Worm (Caenorhabditis elegans): ENCODE results near the gene rps-12.

The rps-12 gene

DNA sequence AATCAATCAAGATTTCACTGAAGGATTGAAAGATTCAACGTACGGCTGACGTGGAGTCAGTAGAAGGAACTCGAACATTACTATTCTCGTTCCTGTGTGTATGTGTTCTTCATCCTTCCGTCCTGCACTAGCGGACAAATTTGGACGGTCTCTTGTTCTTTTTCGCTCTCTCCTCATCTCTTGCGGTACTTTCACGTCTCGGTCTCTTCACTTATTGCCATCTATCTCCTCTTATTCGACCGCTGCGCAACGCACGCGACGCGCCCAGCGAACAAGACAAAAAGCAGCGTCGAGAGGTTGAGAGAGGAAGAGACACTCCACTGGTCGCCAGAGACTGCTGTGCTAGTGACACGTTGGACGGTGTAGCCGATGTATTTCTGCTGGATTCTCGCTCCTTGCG lies 36.4 kb downstream of the rps-12 start:
- TF ChIP-seq ztf-23 (GFP tag; IDR thresholded peaks at IDR 0.05) (peak; percentile 55; the same call in 1 of the 2 replicates), ref-1 (GFP tag; conservative IDR thresholded peaks at IDR 0.05) (no peak), cog-1 (tag; optimal IDR thresholded peaks at IDR 0.05) (peak; percentile 77), ztf-29 (GFP tag; IDR thresholded peaks at IDR 0.05) (peak; percentile 32; the same call in 1 of the 2 replicates), klf-2 (GFP tag; conservative IDR thresholded peaks at IDR 0.05) (no peak), med-1 (GFP tag; optimal IDR thresholded peaks at IDR 0.05; ENCODE audit: insufficient read depth) (no peak), flt-1 (GFP tag; IDR thresholded peaks at IDR 0.05) (0 out of 2 replicates have a peak, but pooled peaks have one; percentile 34)

DNA sequence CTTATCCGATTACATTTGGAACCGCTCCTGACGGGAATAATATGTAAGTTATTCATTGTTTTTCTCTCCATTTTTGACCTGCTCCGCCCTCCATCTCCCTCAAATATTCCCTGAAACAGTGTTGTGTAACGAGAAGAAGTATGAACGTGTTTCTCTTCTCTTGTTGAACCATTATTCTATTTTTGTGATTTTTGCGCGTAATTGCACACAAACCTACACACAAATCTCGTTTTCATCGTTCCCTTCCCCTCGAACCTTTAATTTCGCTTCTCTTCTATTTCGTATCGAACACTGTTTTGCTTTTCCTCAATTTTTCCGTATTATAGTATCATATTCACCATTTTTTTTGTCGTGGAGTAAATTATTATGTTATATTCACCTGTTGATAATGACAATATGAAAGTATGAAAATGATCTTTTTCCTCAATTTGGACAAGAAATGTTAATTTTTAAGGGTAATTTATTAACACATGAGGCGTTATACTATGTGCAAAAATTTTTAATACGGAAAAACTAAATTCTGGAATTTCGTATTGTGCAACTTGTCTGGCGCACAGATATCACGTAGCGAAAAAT lies 38.2 kb downstream of the rps-12 start:
- TF ChIP-seq ztf-23 (GFP tag; IDR thresholded peaks at IDR 0.05) (no peak), T22C8.4 (GFP tag; IDR thresholded peaks at IDR 0.05) (no peak), ztf-29 (GFP tag; IDR thresholded peaks at IDR 0.05) (no peak), cog-1 (tag; optimal IDR thresholded peaks at IDR 0.05) (no peak), ref-1 (GFP tag; conservative IDR thresholded peaks at IDR 0.05) (no peak), med-1 (GFP tag; optimal IDR thresholded peaks at IDR 0.05; ENCODE audit: insufficient read depth) (no peak), flt-1 (GFP tag; IDR thresholded peaks at IDR 0.05) (no peak), klf-2 (GFP tag; conservative IDR thresholded peaks at IDR 0.05) (no peak), tab-1 (GFP tag; IDR thresholded peaks at IDR 0.05) (no peak)

DNA sequence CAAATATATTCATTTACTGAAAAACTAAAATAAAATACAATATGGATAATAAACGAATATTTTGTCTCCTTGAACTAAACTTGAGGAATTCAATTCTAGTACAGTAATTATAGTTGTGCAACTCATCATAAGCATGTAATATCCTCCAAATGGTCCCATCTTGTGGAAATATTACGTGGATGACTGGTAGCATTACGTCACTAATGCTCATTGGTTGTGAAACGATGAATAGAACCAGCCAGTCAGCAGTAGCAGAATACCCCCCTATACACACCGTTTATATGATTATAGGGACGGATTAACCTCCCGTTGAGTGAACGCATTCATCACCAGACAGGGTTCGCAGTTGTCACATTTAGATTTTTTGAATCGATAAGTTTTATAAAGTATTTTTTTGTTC lies 39.3 kb downstream of the rps-12 start:
- TF ChIP-seq cog-1 (tag; optimal IDR thresholded peaks at IDR 0.05) (no peak), ztf-23 (GFP tag; IDR thresholded peaks at IDR 0.05) (no peak), T22C8.4 (GFP tag; IDR thresholded peaks at IDR 0.05) (no peak), tab-1 (GFP tag; IDR thresholded peaks at IDR 0.05) (no peak), klf-2 (GFP tag; conservative IDR thresholded peaks at IDR 0.05) (no peak), ztf-29 (GFP tag; IDR thresholded peaks at IDR 0.05) (no peak), ref-1 (GFP tag; conservative IDR thresholded peaks at IDR 0.05) (no peak), med-1 (GFP tag; optimal IDR thresholded peaks at IDR 0.05; ENCODE audit: insufficient read depth) (no peak)

DNA sequence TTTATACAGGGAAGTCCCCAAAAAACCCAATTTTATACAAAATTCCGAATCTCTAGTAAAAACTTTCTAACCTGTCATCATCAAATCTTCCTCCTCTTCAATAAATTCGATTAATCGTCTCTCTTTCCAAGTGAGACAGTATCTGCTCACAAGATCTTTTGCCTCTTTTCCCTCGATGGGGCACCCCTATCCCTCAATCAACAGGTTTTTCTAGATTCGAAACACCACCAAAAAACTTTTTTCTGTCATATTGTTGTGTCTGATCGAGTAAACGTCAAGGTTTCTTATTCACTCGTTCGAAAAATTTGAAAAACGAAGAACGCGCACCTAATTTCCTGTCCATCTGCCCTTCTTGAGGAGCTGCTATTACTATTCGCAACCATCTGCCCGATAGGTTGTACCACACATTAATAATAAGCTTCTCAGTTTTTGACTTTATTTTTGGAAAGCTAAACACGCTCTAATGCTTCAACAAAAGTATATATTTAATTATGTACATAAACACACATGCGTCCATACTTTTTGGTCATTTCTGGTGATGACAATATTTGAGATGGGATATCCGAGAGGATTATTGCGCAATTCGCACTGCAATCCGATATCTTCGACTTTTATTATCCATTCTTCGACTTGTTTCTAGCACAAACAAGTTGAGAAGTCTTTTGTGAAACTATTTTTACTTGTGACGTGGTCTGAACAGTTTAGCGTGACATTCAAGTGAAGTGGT lies 40.2 kb downstream of the rps-12 start:
- TF ChIP-seq ztf-29 (GFP tag; IDR thresholded peaks at IDR 0.05), result no peak

DNA sequence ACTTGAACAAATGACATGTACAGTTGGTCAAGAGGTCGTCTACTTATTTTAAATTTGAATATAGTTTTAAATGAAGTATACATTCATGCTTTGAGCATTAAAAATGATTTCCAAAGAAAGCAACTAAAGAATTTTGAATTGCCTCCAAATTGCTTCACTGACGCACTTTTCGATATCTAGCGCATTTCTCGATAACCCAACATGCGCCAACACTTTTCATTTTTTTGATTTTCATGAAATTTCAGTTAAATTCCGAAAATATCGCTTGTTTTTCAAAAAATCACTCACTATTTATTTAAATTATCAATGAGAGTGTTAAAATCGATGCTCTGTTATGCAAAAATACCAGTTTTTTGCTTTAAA lies 40.7 kb downstream of the rps-12 start:
- TF ChIP-seq ref-1 (GFP tag; conservative IDR thresholded peaks at IDR 0.05) (no peak), ztf-29 (GFP tag; IDR thresholded peaks at IDR 0.05) (no peak), T22C8.4 (GFP tag; IDR thresholded peaks at IDR 0.05) (no peak), flt-1 (GFP tag; IDR thresholded peaks at IDR 0.05) (no peak), klf-2 (GFP tag; conservative IDR thresholded peaks at IDR 0.05) (no peak), med-1 (GFP tag; optimal IDR thresholded peaks at IDR 0.05; ENCODE audit: insufficient read depth) (no peak)

DNA sequence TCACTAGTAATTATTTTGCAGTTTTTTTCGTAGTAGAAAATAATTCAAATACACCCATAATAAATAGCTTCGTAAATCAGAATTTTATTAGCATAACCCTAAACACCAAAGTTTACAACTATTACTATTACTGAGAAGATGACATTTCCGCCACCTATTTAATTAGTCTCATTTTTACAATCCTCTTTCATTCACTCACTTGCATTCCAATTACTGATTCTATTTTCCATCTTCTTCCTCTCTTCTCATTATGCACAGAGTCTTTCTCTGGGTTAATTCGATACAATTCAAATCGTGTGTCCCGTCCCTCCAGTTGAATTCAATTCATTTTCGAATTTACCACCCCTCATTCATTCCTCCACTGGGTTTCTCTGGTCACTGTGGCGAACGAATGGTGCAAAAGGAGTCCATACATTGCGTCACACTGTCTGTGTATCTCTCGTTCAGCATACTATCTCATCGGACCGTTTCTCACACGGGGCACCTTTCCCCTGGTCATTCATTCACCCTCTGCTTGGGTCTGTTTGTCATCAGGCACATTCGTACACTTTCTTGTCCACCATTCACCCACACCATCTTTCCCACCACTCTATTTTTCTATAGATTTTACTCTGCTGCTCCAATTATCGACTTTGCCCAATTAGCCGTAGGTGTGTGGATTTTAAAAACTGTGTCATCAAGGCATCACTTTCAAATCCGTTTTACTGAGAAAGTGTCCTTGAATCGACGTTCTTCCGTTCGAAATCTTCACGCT lies 41.3 kb downstream of the rps-12 start:
- TF ChIP-seq flt-1 (GFP tag; IDR thresholded peaks at IDR 0.05) (peak; percentile 22; the same call in 1 of the 2 replicates), T22C8.4 (GFP tag; IDR thresholded peaks at IDR 0.05) (no peak), klf-2 (GFP tag; conservative IDR thresholded peaks at IDR 0.05) (no peak), med-1 (GFP tag; optimal IDR thresholded peaks at IDR 0.05; ENCODE audit: insufficient read depth) (no peak)

DNA sequence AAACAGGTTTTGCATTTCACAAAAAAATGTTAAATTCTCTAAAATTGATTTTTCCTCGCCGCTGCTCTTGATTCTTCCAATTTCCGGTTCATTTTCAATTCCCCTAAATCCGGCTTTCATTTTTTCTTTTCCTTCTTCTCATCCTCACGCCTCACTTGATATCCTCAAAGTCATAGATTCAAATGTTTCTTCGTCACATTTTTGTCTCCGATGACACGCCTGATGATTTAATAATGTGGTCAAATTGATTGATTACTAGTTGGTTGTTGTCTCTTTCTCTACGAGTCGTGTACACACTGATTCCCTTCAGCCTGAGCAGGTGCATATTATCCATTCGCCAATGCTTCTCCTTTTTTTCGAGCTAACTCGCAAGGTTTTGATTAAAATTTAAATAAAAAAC lies 42.4 kb downstream of the rps-12 start:
- TF ChIP-seq tab-1 (GFP tag; IDR thresholded peaks at IDR 0.05) (no peak), flt-1 (GFP tag; IDR thresholded peaks at IDR 0.05) (no peak), ref-1 (GFP tag; conservative IDR thresholded peaks at IDR 0.05) (no peak), klf-2 (GFP tag; conservative IDR thresholded peaks at IDR 0.05) (no peak), cog-1 (tag; optimal IDR thresholded peaks at IDR 0.05) (no peak), ztf-29 (GFP tag; IDR thresholded peaks at IDR 0.05) (no peak), med-1 (GFP tag; optimal IDR thresholded peaks at IDR 0.05; ENCODE audit: insufficient read depth) (no peak), T22C8.4 (GFP tag; IDR thresholded peaks at IDR 0.05) (no peak), ztf-23 (GFP tag; IDR thresholded peaks at IDR 0.05) (no peak)

DNA sequence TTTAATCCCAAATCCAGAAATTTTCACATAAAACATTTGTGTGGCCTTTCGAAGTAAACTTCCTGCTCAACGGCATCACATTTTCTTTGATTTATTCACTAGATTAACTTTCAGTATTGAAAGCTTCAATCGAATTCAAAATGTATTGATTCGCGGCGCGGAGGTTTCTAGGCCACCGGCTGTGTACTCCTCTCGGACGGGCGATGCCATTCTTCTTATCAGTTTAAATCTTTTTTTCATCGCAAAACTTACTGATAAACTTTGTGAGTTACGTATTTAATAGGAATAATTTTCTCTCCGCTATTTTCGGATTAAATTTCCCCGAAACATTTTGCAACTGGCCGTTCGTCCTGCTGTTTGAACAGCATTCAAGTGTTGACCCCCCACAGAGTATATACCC lies 42.8 kb downstream of the rps-12 start:
- no peak for TF ChIP-seq ztf-29 (GFP tag; IDR thresholded peaks at IDR 0.05)
- TF ChIP-seq klf-2 (GFP tag; conservative IDR thresholded peaks at IDR 0.05), result no peak
- TF ChIP-seq cog-1 (tag; optimal IDR thresholded peaks at IDR 0.05), result no peak
- no peak for TF ChIP-seq ref-1 (GFP tag; conservative IDR thresholded peaks at IDR 0.05)
- no peak for TF ChIP-seq tab-1 (GFP tag; IDR thresholded peaks at IDR 0.05)
- peak; percentile 18; the same call in 1 of the 2 replicates for TF ChIP-seq T22C8.4 (GFP tag; IDR thresholded peaks at IDR 0.05)
- TF ChIP-seq flt-1 (GFP tag; IDR thresholded peaks at IDR 0.05), result peak; percentile 49; the same call in 1 of the 2 replicates

DNA sequence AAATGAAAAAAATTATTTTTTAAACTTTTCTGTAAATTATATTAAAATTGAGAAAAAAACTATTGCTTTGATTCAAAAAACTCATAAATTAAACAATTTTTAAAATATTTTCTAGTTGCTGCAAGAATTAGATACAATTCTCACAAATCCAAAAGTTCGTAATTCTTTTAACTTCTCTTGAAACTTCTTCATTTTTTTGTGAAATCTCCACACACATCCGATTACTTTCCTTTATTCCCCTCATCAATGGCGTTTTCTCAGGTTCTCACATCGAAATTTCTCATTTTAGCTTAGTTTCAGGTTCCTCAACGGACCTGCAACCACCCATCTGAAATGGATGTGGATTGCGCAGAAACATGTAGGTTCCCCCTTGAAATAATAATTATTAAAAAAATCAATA lies 43.5 kb downstream of the rps-12 start, which contains the start of gene wrm-1:
Gene wrm-1 (plus strand): TSS at position 301 of the 400 bp plus-strand sequence.
- TF ChIP-seq cog-1 (tag; optimal IDR thresholded peaks at IDR 0.05), result no peak
- no peak for TF ChIP-seq ztf-29 (GFP tag; IDR thresholded peaks at IDR 0.05)
- no peak for TF ChIP-seq ref-1 (GFP tag; conservative IDR thresholded peaks at IDR 0.05)
- TF ChIP-seq med-1 (GFP tag; optimal IDR thresholded peaks at IDR 0.05; ENCODE audit: insufficient read depth), result no peak
- no peak for TF ChIP-seq ztf-23 (GFP tag; IDR thresholded peaks at IDR 0.05)
- TF ChIP-seq T22C8.4 (GFP tag; IDR thresholded peaks at IDR 0.05), result no peak
- TF ChIP-seq klf-2 (GFP tag; conservative IDR thresholded peaks at IDR 0.05), result no peak
- no peak for TF ChIP-seq tab-1 (GFP tag; IDR thresholded peaks at IDR 0.05)
- TF ChIP-seq flt-1 (GFP tag; IDR thresholded peaks at IDR 0.05), result no peak
